Worm (Caenorhabditis elegans) whole organism, L3 larva: ENCODE data around the gene Y48E1B.8.

ENCODE experiments used
- R02D3.7 ChIP-seq: fragments of 150-350 bp; optimal IDR thresholded peaks from 2 replicates; lab custom pipeline; 2014; ENCODE audit warnings: missing biosample characterization, missing genetic modification characterization
- ama-1 ChIP-seq: fragments of 150-350 bp; optimal IDR thresholded peaks from 2 replicates; lab custom pipeline; 2018
- ceh-82 ChIP-seq: fragments of 150-350 bp; optimal IDR thresholded peaks from 2 replicates; lab custom pipeline; 2014; ENCODE audit warnings: missing biosample characterization, missing genetic modification characterization
- egl-5 ChIP-seq: fragments of 150-350 bp; optimal IDR thresholded peaks from 2 replicates; lab custom pipeline; 2017; ENCODE audit warnings: missing biosample characterization, missing genetic modification reagents, missing genetic modification characterization, inconsistent platforms
- elt-1 ChIP-seq: fragments of 150-350 bp; optimal IDR thresholded peaks from 2 replicates; lab custom pipeline; 2014; ENCODE audit warnings: missing biosample characterization, missing genetic modification characterization
- elt-2 ChIP-seq: sonication (generic microtip); optimal IDR thresholded peaks from 2 replicates; lab custom pipeline; 2016; ENCODE audit warnings: missing genetic modification reagents, mild to moderate bottlenecking, missing genetic modification characterization, missing compliant biosample characterization
- elt-3 ChIP-seq, 3 experiments: fragments of 150-350 bp in 1 of 3; sonication (generic microtip) in 2 of 3; optimal IDR thresholded peaks; 2 replicates in 2 of 3; 4 replicates in 1 of 3; lab custom pipeline; 2014 to 2017; ENCODE audit warnings: missing biosample characterization in 3 of 3, missing genetic modification characterization in 3 of 3
- eor-1 ChIP-seq, 2 experiments: fragments of 150-350 bp; optimal IDR thresholded peaks; 2 replicates each; lab custom pipeline; 2014 to 2018; ENCODE audit warnings: missing biosample characterization in 2 of 2, missing genetic modification characterization in 2 of 2
- fkh-10 ChIP-seq: sonication (generic microtip); optimal IDR thresholded peaks from 2 replicates; lab custom pipeline; 2017; ENCODE audit warnings: missing biosample characterization, missing genetic modification reagents, missing genetic modification characterization
- hmg-11 ChIP-seq: sonication (generic microtip); optimal IDR thresholded peaks from 2 replicates; lab custom pipeline; 2016; ENCODE audit warnings: missing genetic modification characterization, missing compliant biosample characterization
- lin-15B ChIP-seq: fragments of 150-350 bp; optimal IDR thresholded peaks from 2 replicates; lab custom pipeline; 2014; ENCODE audit warnings: missing biosample characterization, missing genetic modification characterization
- mdl-1 ChIP-seq: fragments of 150-350 bp; optimal IDR thresholded peaks from 2 replicates; lab custom pipeline; 2014; ENCODE audit warnings: missing biosample characterization, missing genetic modification characterization
- nfya-1 ChIP-seq: sonication (generic microtip); optimal IDR thresholded peaks from 2 replicates; lab custom pipeline; 2017; ENCODE audit warnings: missing genetic modification characterization, mild to moderate bottlenecking, missing compliant biosample characterization, antibody characterized with exemption, moderate library complexity; ENCODE audit not compliant: insufficient read depth
- nhr-11 ChIP-seq: fragments of 150-350 bp; optimal IDR thresholded peaks from 2 replicates; lab custom pipeline; 2014; ENCODE audit warnings: missing biosample characterization, missing genetic modification characterization
- nhr-23 ChIP-seq: fragments of 150-350 bp; optimal IDR thresholded peaks from 2 replicates; lab custom pipeline; 2014; ENCODE audit warnings: missing biosample characterization, missing genetic modification reagents, missing genetic modification characterization
- nhr-25 ChIP-seq: sonication (generic microtip); optimal IDR thresholded peaks from 2 replicates; lab custom pipeline; 2017; ENCODE audit warnings: missing biosample characterization, missing genetic modification characterization
- nhr-28 ChIP-seq: fragments of 150-350 bp; optimal IDR thresholded peaks from 2 replicates; lab custom pipeline; 2014; ENCODE audit warnings: missing biosample characterization, missing genetic modification characterization
- nhr-43 ChIP-seq: sonication (generic microtip); optimal IDR thresholded peaks from 2 replicates; lab custom pipeline; 2016; ENCODE audit warnings: mild to moderate bottlenecking, missing genetic modification characterization, missing compliant biosample characterization; ENCODE audit not compliant: poor library complexity, severe bottlenecking
- nhr-67 ChIP-seq: fragments of 150-350 bp; optimal IDR thresholded peaks from 2 replicates; lab custom pipeline; 2014; ENCODE audit warnings: missing biosample characterization, missing genetic modification characterization
- nhr-76 ChIP-seq: fragments of 150-350 bp; sonication (generic microtip); optimal IDR thresholded peaks from 5 replicates; lab custom pipeline; 2014; ENCODE audit warnings: missing biosample characterization, missing genetic modification characterization
- pha-4 ChIP-seq: fragments of 150-350 bp; optimal IDR thresholded peaks from 2 replicates; lab custom pipeline; 2014; ENCODE audit warnings: missing biosample characterization, missing genetic modification reagents, missing genetic modification characterization
- pqm-1 ChIP-seq: fragments of 150-350 bp; optimal IDR thresholded peaks from 2 replicates; lab custom pipeline; 2017; ENCODE audit warnings: missing biosample characterization, missing genetic modification characterization, inconsistent platforms
- sea-2 ChIP-seq: fragments of 150-350 bp; sonication (generic microtip); optimal IDR thresholded peaks from 4 replicates; lab custom pipeline; 2014; ENCODE audit warnings: missing biosample characterization, missing genetic modification reagents, missing genetic modification characterization
- skn-1 ChIP-seq: fragments of 150-350 bp; optimal IDR thresholded peaks from 2 replicates; lab custom pipeline; 2014; ENCODE audit warnings: missing biosample characterization, missing genetic modification characterization
- snpc-4 ChIP-seq: fragments of 150-350 bp; optimal IDR thresholded peaks from 2 replicates; lab custom pipeline; 2014; ENCODE audit warnings: missing biosample characterization, missing genetic modification characterization
- tbx-2 ChIP-seq: sonication (generic microtip); optimal IDR thresholded peaks from 2 replicates; lab custom pipeline; 2016; ENCODE audit warnings: mild to moderate bottlenecking, missing genetic modification characterization, missing compliant biosample characterization
- unc-39 ChIP-seq: sonication (generic microtip); optimal IDR thresholded peaks from 4 replicates; lab custom pipeline; 2017; ENCODE audit warnings: missing biosample characterization, missing genetic modification characterization
- unc-62 ChIP-seq: fragments of 150-350 bp; sonication (generic microtip); optimal IDR thresholded peaks from 4 replicates; lab custom pipeline; 2014; ENCODE audit warnings: missing biosample characterization, missing genetic modification reagents, missing genetic modification characterization
- zag-1 ChIP-seq: fragments of 150-350 bp; optimal IDR thresholded peaks from 2 replicates; lab custom pipeline; 2014; ENCODE audit warnings: missing biosample characterization, missing genetic modification characterization
- ztf-4 ChIP-seq: fragments of 150-350 bp; optimal IDR thresholded peaks from 2 replicates; lab custom pipeline; 2014; ENCODE audit warnings: missing biosample characterization, missing genetic modification characterization

Gene Y48E1B.8

ce11 chrII:13627001-13627400 is 41.5 kb downstream of the Y48E1B.8 start, which contains the start of gene gst-19:
Gene gst-19 (minus strand): TSS chrII:13627145.
- TF ChIP-seq pha-4 (tag; lab: Kevin White, UChicago): peak; percentile 19
- no peak for TF ChIP-seq mdl-1 (tag; lab: Kevin White, UChicago)
- TF ChIP-seq ztf-4 (tag; lab: Kevin White, UChicago): no peak

ce11 chrII:13630690-13631089 is 45.2 kb downstream of the Y48E1B.8 start, which contains the start of the genes gst-17 and gst-18:
Gene gst-17 (minus strand): TSS chrII:13630790.
Gene gst-18 (minus strand): TSS chrII:13630887.
- TF ChIP-seq fkh-10 (no peak), unc-62 (GFP tag; lab: Kevin White, UChicago) (no peak), zag-1 (tag; lab: Kevin White, UChicago) (no peak), sea-2 (GFP tag; lab: Kevin White, UChicago) (no peak), pqm-1 (tag; lab: Kevin White, UChicago) (no peak), pha-4 (tag; lab: Kevin White, UChicago) (no peak), skn-1 (no peak), nhr-67 (tag; lab: Kevin White, UChicago) (no peak), tbx-2 (tag; lab: Kevin White, UChicago) (no peak), nhr-28 (tag; lab: Kevin White, UChicago) (no peak), nhr-76 (no peak), nhr-23 (tag; lab: Kevin White, UChicago) (no peak), unc-39 (tag; lab: Kevin White, UChicago) (no peak), ceh-82 (no peak), egl-5 (no peak), nfya-1 (no peak), ztf-4 (tag; lab: Kevin White, UChicago) (no peak)
- TF ChIP-seq, all 47 proteins: peak for 0

- peak; percentile 81 for TF ChIP-seq elt-1 (tag; lab: Kevin White, UChicago)
- peak; percentile 30 for TF ChIP-seq elt-2 (tag; lab: Kevin White, UChicago)
- no peak for TF ChIP-seq elt-3 (tag; optimal IDR thresholded peaks at IDR 0.05; lab: Kevin White, UChicago)
These were observed 46.7 kb downstream of the Y48E1B.8 start, which contains the start of gene tag-10 for ce11 chrII:13632238-13632637. Gene tag-10 (plus strand): TSS chrII:13632584.

- TF ChIP-seq snpc-4 (tag; lab: Kevin White, UChicago): no peak
- TF ChIP-seq nfya-1: no peak
- TF ChIP-seq nhr-43 (tag; lab: Kevin White, UChicago): peak; percentile 78
- no peak for TF ChIP-seq nhr-67 (tag; lab: Kevin White, UChicago)
- no peak for TF ChIP-seq eor-1 (tag; optimal IDR thresholded peaks at IDR 0.05; lab: Kevin White, UChicago)
- no peak for TF ChIP-seq ama-1 (lab: Kevin White, UChicago)
- TF ChIP-seq nhr-11: no peak
- TF ChIP-seq hmg-11 (tag; lab: Kevin White, UChicago): no peak
- TF ChIP-seq nhr-23 (tag; lab: Kevin White, UChicago): peak; percentile 29
- no peak for TF ChIP-seq lin-15B (tag; lab: Kevin White, UChicago)
- no peak for TF ChIP-seq ztf-4 (tag; lab: Kevin White, UChicago)
- TF ChIP-seq, all 47 proteins: peak for 2
These were observed 51.1 kb downstream of the Y48E1B.8 start for ce11 chrII:13636596-13636995.

DNA sequence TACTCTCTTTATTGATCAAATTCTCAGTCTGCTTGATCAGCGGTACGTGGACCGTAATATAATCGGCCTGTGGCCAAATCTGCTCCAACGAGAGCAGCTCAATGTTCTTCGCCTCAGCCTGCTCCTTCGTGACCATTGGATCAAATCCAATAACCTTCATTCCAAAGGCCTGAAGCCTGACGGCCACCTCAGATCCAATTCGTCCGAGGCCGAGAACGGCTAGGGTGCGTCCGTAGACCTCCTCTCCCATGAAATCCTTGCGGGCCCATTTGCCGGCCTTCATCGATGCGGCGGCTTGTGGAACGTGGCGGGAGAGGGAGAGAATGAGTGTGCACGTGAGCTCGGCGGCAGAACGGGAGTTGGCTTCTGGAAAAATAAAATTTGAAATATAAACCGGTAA is 52.0 kb downstream of the Y48E1B.8 start:
- TF ChIP-seq ama-1 (lab: Kevin White, UChicago): peak; percentile 27
- no peak for TF ChIP-seq R02D3.7 (tag; lab: Kevin White, UChicago)

DNA sequence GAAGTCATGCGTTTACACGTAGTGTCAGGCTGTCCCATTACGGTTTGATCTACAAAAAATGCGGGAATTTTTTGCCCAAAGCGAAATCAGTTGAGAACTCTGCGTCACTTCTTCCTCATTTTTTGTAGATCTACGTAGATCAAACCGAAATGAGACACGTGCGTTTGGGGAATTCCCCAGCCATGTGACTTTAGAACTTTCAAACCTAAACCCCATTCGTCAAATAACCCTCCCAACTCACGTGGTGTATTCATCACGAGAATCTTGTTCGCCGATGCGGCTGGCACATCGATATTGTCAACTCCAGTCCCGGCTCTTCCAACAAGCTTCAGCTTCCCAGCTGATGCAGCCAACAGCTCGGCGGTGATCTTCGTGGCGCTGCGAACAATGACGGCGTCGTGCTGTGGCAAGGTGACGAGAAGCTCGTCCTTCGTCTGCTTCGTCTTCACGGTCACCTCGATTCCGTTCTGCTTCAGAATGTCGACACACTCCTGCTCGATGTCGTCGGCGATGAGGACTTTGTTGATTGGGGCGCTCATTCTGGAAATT is 52.5 kb downstream of the Y48E1B.8 start, which contains the start of gene phdh-1:
Gene phdh-1 (minus strand): TSS at position 540 of the 549 bp plus-strand sequence.
- TF ChIP-seq nhr-25 (tag; lab: Kevin White, UChicago) (no peak), nhr-67 (tag; lab: Kevin White, UChicago) (no peak), fkh-10 (no peak), zag-1 (tag; lab: Kevin White, UChicago) (no peak), mdl-1 (tag; lab: Kevin White, UChicago) (no peak), nhr-43 (tag; lab: Kevin White, UChicago) (peak; percentile 5), unc-62 (GFP tag; lab: Kevin White, UChicago) (no peak)
